Fruit fly (Drosophila melanogaster) whole organism, embryonic: ENCODE results near the gene CG10492.

Source experiments
- ATbp ChIP-seq: fragments of 200-800 bp; sonication (Bioruptor generic); optimal IDR thresholded peaks from 2 replicates; lab custom pipeline; 2017; ENCODE audit warnings: missing biosample characterization, mild to moderate bottlenecking, missing genetic modification characterization, missing genetic modification reagents
- Asciz ChIP-seq: fragments of 200-800 bp; sonication (Bioruptor generic); optimal IDR thresholded peaks from 2 replicates; lab custom pipeline; 2017; ENCODE audit warnings: missing biosample characterization, mild to moderate bottlenecking, missing genetic modification characterization, missing genetic modification reagents
- Atf3 ChIP-seq: fragments of 200-800 bp; sonication (Bioruptor generic); optimal IDR thresholded peaks from 3 replicates; lab custom pipeline; 2016; ENCODE audit warnings: missing biosample characterization, missing genetic modification characterization
- Awh ChIP-seq: fragments of 200-800 bp; sonication (Bioruptor generic); IDR thresholded peaks from 2 replicates; pipeline ENCODE4, ENCODE4 v1.3.6; 2022; ENCODE audit warnings: missing biosample characterization, missing genetic modification characterization
- CG10431 ChIP-seq: fragments of 200-800 bp; sonication (Bioruptor generic); optimal IDR thresholded peaks from 3 replicates; lab custom pipeline; 2018; ENCODE audit warnings: missing biosample characterization, mild to moderate bottlenecking, missing genetic modification characterization
- CG11456 ChIP-seq: fragments of 200-800 bp; sonication (Bioruptor generic); IDR thresholded peaks from 3 replicates; pipeline ENCODE4 v1.3.6; 2022; ENCODE audit warnings: missing biosample characterization, missing genetic modification characterization
- CG11504 ChIP-seq: fragments of 200-800 bp; sonication (Bioruptor generic); optimal IDR thresholded peaks from 3 replicates; lab custom pipeline; 2019; ENCODE audit warnings: missing biosample characterization, mild to moderate bottlenecking, missing genetic modification characterization, moderate library complexity
- CG11723 ChIP-seq: fragments of 200-800 bp; sonication (Bioruptor generic); optimal IDR thresholded peaks from 2 replicates; lab custom pipeline; 2017; ENCODE audit warnings: missing biosample characterization, mild to moderate bottlenecking, missing genetic modification characterization
- CG12219 ChIP-seq: fragments of 200-800 bp; sonication (Bioruptor generic); optimal IDR thresholded peaks from 3 replicates; lab custom pipeline; 2018; ENCODE audit warnings: missing biosample characterization, mild to moderate bottlenecking, missing genetic modification characterization
- CG12236 ChIP-seq: fragments of 200-800 bp; sonication (Bioruptor generic); optimal IDR thresholded peaks from 2 replicates; lab custom pipeline; 2016; ENCODE audit warnings: missing biosample characterization, missing genetic modification characterization
- CG12769 ChIP-seq: fragments of 200-800 bp; sonication (Bioruptor generic); optimal IDR thresholded peaks from 2 replicates; lab custom pipeline; 2019; ENCODE audit warnings: missing biosample characterization, mild to moderate bottlenecking, missing genetic modification characterization, moderate library complexity
- CG13123 ChIP-seq: fragments of 200-800 bp; sonication (Bioruptor generic); optimal IDR thresholded peaks from 2 replicates; lab custom pipeline; 2016; ENCODE audit warnings: missing biosample characterization, missing genetic modification characterization
- CG13296 ChIP-seq: fragments of 200-800 bp; sonication (Bioruptor generic); optimal IDR thresholded peaks from 3 replicates; lab custom pipeline; 2018; ENCODE audit warnings: missing biosample characterization, mild to moderate bottlenecking, missing genetic modification characterization
- CG1603 ChIP-seq: fragments of 200-800 bp; sonication (Bioruptor generic); optimal IDR thresholded peaks from 2 replicates; lab custom pipeline; 2019; ENCODE audit warnings: missing biosample characterization, mild to moderate bottlenecking, missing genetic modification characterization, moderate library complexity
- CG18011 ChIP-seq: fragments of 200-800 bp; sonication (Bioruptor generic); optimal IDR thresholded peaks from 2 replicates; lab custom pipeline; 2017; ENCODE audit warnings: missing biosample characterization, missing genetic modification characterization, mild to moderate bottlenecking, moderate library complexity, missing genotype
- CG3407 ChIP-seq: fragments of 200-800 bp; sonication (Bioruptor generic); optimal IDR thresholded peaks from 2 replicates; lab custom pipeline; 2018; ENCODE audit warnings: missing biosample characterization, mild to moderate bottlenecking, missing genetic modification characterization
- CG3838 ChIP-seq: fragments of 200-800 bp; sonication (Bioruptor generic); optimal IDR thresholded peaks from 3 replicates; lab custom pipeline; 2016; ENCODE audit warnings: missing biosample characterization, missing genetic modification characterization
- CG43689 ChIP-seq: fragments of 200-800 bp; sonication (Bioruptor generic); IDR thresholded peaks from 2 replicates; pipeline ENCODE4 v1.3.6; 2022; ENCODE audit warnings: missing biosample characterization, missing genetic modification characterization
- CG4854 ChIP-seq: fragments of 200-800 bp; sonication (Bioruptor generic); optimal IDR thresholded peaks from 2 replicates; lab custom pipeline; 2016; ENCODE audit warnings: missing biosample characterization, missing genetic modification characterization, inconsistent platforms
- CG6175 ChIP-seq: fragments of 200-800 bp; sonication (Bioruptor generic); IDR thresholded peaks from 3 replicates; pipeline ENCODE4 v1.3.6; 2022; ENCODE audit warnings: missing biosample characterization, missing genetic modification characterization
- CG6654 ChIP-seq: fragments of 200-800 bp; sonication (Bioruptor generic); optimal IDR thresholded peaks from 2 replicates; lab custom pipeline; 2017; ENCODE audit warnings: missing biosample characterization, mild to moderate bottlenecking, missing genetic modification characterization
- CG8359 ChIP-seq: fragments of 200-800 bp; sonication (Bioruptor generic); optimal IDR thresholded peaks from 2 replicates; lab custom pipeline; 2017; ENCODE audit warnings: missing biosample characterization, mild to moderate bottlenecking, missing genetic modification characterization, borderline replicate concordance
- CG9215 ChIP-seq: fragments of 200-800 bp; sonication (Bioruptor generic); IDR thresholded peaks from 2 replicates; pipeline ENCODE4 v1.3.6; 2022; ENCODE audit warnings: missing biosample characterization, missing genetic modification characterization
- Dad ChIP-seq: fragments of 200-800 bp; sonication (Bioruptor generic); optimal IDR thresholded peaks from 3 replicates; lab custom pipeline; 2016; ENCODE audit warnings: missing biosample characterization, missing genetic modification characterization
- Dbx ChIP-seq: fragments of 200-800 bp; sonication (Bioruptor generic); IDR thresholded peaks from 3 replicates; pipeline ENCODE4 v1.3.6; 2022; ENCODE audit warnings: missing biosample characterization, missing genetic modification characterization
- Doc3 ChIP-seq: fragments of 200-800 bp; sonication (Bioruptor generic); IDR thresholded peaks from 3 replicates; pipeline ENCODE4 v1.3.6; 2022; ENCODE audit warnings: missing biosample characterization, missing genetic modification characterization; ENCODE audit not compliant: partially characterized antibody
- Dref ChIP-seq: fragments of 200-800 bp; sonication (Bioruptor generic); IDR thresholded peaks from 2 replicates; pipeline ENCODE4 v1.3.6; 2022; ENCODE audit warnings: missing biosample characterization, missing genetic modification characterization
- ERR ChIP-seq: fragments of 200-800 bp; sonication (Bioruptor generic); optimal IDR thresholded peaks from 2 replicates; lab custom pipeline; 2016; ENCODE audit warnings: missing biosample characterization, missing genetic modification characterization
- Ets97D ChIP-seq: fragments of 200-800 bp; sonication (Bioruptor generic); optimal IDR thresholded peaks from 3 replicates; lab custom pipeline; 2016; ENCODE audit warnings: missing biosample characterization, missing genetic modification characterization
- HLH3B ChIP-seq: fragments of 200-800 bp; sonication (Bioruptor generic); IDR thresholded peaks from 2 replicates; pipeline ENCODE4 v1.3.6; 2022; ENCODE audit warnings: missing biosample characterization, missing genetic modification characterization
- Hey ChIP-seq: fragments of 200-800 bp; sonication (Bioruptor generic); optimal IDR thresholded peaks from 3 replicates; lab custom pipeline; 2018; ENCODE audit warnings: missing biosample characterization, mild to moderate bottlenecking, missing genetic modification characterization
- MBD-R2 ChIP-seq: fragments of 200-800 bp; sonication (Bioruptor generic); IDR thresholded peaks from 2 replicates; pipeline ENCODE4 v1.3.6; 2022; ENCODE audit warnings: missing biosample characterization, missing genetic modification characterization
- MTF-1 ChIP-seq: fragments of 200-800 bp; sonication (Bioruptor generic); optimal IDR thresholded peaks from 2 replicates; lab custom pipeline; 2018; ENCODE audit warnings: missing biosample characterization, mild to moderate bottlenecking, missing genetic modification characterization, borderline replicate concordance
- Med ChIP-seq: fragments of 200-800 bp; sonication (Bioruptor generic); peaks from one replicate; lab custom pipeline; 2016; ENCODE audit warnings: missing biosample characterization, missing genetic modification characterization, mild to moderate bottlenecking, inconsistent platforms, moderate library complexity
- Stat92E ChIP-seq, 3 experiments: fragments of >200 bp in 2 of 3; fragments of 200-800 bp in 1 of 3; sonication (Bioruptor generic) in 1 of 3; optimal IDR thresholded peaks; 2 replicates each; lab custom pipeline; 2017 to 2019; ENCODE audit warnings: missing biosample characterization in 3 of 3, missing genetic modification characterization in 3 of 3, mild to moderate bottlenecking in 1 of 3, moderate library complexity in 1 of 3
- ap ChIP-seq: fragments of 200-800 bp; sonication (Bioruptor generic); IDR thresholded peaks from 2 replicates; pipeline ENCODE4 v1.3.6; 2022; ENCODE audit warnings: missing biosample characterization, missing genetic modification characterization
- bowl ChIP-seq: fragments of 200-800 bp; sonication (Bioruptor generic); IDR thresholded peaks from 2 replicates; pipeline ENCODE4 v1.3.6; 2022; ENCODE audit warnings: missing biosample characterization, missing genetic modification characterization
- bsh ChIP-seq, 2 experiments: fragments of 200-800 bp; sonication (Bioruptor generic); optimal IDR thresholded peaks; 2 replicates each; lab custom pipeline; 2017 to 2018; ENCODE audit warnings: mild to moderate bottlenecking in 2 of 2, missing biosample characterization in 2 of 2, missing genetic modification characterization in 2 of 2, moderate library complexity in 1 of 2
- cg ChIP-seq: fragments of 200-800 bp; sonication (Bioruptor generic); optimal IDR thresholded peaks from 3 replicates; lab custom pipeline; 2019; ENCODE audit warnings: missing biosample characterization, mild to moderate bottlenecking, missing genetic modification characterization, moderate library complexity
- ci ChIP-seq: fragments of 200-800 bp; sonication (Bioruptor generic); IDR thresholded peaks from 3 replicates; pipeline ENCODE4 v1.3.6; 2022; ENCODE audit warnings: missing biosample characterization, missing genetic modification characterization
- danr ChIP-seq: fragments of 200-800 bp; sonication (Bioruptor generic); IDR thresholded peaks from 2 replicates; pipeline ENCODE4 v1.3.6; 2022; ENCODE audit warnings: missing biosample characterization, missing genetic modification characterization
- inv ChIP-seq: fragments of 200-800 bp; sonication (Bioruptor generic); IDR thresholded peaks from 2 replicates; pipeline ENCODE4 v1.3.6; 2022; ENCODE audit warnings: missing biosample characterization, missing genetic modification characterization; ENCODE audit not compliant: partially characterized antibody
- lov ChIP-seq, 2 experiments: fragments of 200-800 bp in 1 of 2; fragments of >200 bp in 1 of 2; sonication (Bioruptor generic) in 1 of 2; IDR thresholded peaks in 1 of 2; optimal IDR thresholded peaks in 1 of 2; 2 replicates in 1 of 2; 3 replicates in 1 of 2; pipeline versions ENCODE4 v1.3.6 to Lab custom; 2017 to 2022; ENCODE audit warnings: missing biosample characterization in 1 of 2, missing genetic modification characterization in 1 of 2
- peb ChIP-seq: fragments of 200-800 bp; sonication (Bioruptor generic); IDR thresholded peaks from 2 replicates; pipeline ENCODE4 v1.3.6; 2022; ENCODE audit warnings: missing biosample characterization, missing genetic modification characterization
- pfk ChIP-seq: fragments of 200-800 bp; sonication (Bioruptor generic); optimal IDR thresholded peaks from 2 replicates; lab custom pipeline; 2018; ENCODE audit warnings: missing biosample characterization, mild to moderate bottlenecking, missing genetic modification characterization, moderate library complexity
- sna ChIP-seq: fragments of 200-800 bp; sonication (Bioruptor generic); IDR thresholded peaks from 2 replicates; pipeline ENCODE4 v1.3.6; 2022; ENCODE audit warnings: missing biosample characterization, missing genetic modification characterization; ENCODE audit not compliant: partially characterized antibody
- stwl ChIP-seq: fragments of 200-800 bp; sonication (Bioruptor generic); optimal IDR thresholded peaks from 3 replicates; lab custom pipeline; 2018; ENCODE audit warnings: missing biosample characterization, mild to moderate bottlenecking, missing genetic modification characterization, moderate library complexity
- unpg ChIP-seq: fragments of 200-800 bp; sonication (Bioruptor generic); optimal IDR thresholded peaks from 3 replicates; lab custom pipeline; 2018; ENCODE audit warnings: missing biosample characterization, mild to moderate bottlenecking, missing genetic modification characterization, moderate library complexity
- wek ChIP-seq: fragments of 200-800 bp; sonication (Bioruptor generic); optimal IDR thresholded peaks from 3 replicates; lab custom pipeline; 2018; ENCODE audit warnings: missing biosample characterization, mild to moderate bottlenecking, missing genetic modification characterization, moderate library complexity
- yki ChIP-seq: fragments of >200 bp; optimal IDR thresholded peaks from 3 replicates; lab custom pipeline; 2018

Gene CG10492

dm6 chr2L:19079742-19080141, 25.9 kb downstream of the CG10492 start (continued):
- TF ChIP-seq CG11504 (tag; lab: Kevin White, UChicago) (peak; percentile 99), CG13123 (GFP tag; lab: Kevin White, UChicago) (no peak), stwl (tag; lab: Kevin White, UChicago) (peak; percentile 65), CG1603 (peak; percentile 33), Asciz (GFP tag; lab: Kevin White, UChicago) (peak; percentile 31), CG12219 (peak; percentile 25), Dref (no peak), Awh (GFP tag; lab: Robert Waterston, UW) (no peak), CG43689 (GFP tag; lab: Robert Waterston, UW) (peak; percentile 41; the same call in 1 of the 2 replicates), Stat92E (GFP tag; optimal IDR thresholded peaks at IDR 0.05; lab: Kevin White, UChicago) (no peak), ap (GFP tag; lab: Robert Waterston, UW) (no peak), ATbp (GFP tag; lab: Kevin White, UChicago) (peak; percentile 5), unpg (GFP tag; lab: Kevin White, UChicago) (peak; percentile 10), CG3838 (no peak), MTF-1 (peak; percentile 27), danr (GFP tag; lab: Robert Waterston, UW) (no peak), CG3407 (no peak), CG10431 (GFP tag; lab: Kevin White, UChicago) (no peak), Dad (GFP tag; lab: Kevin White, UChicago) (no peak), Med (GFP tag; lab: Kevin White, UChicago) (peak; percentile 61), Dbx (no peak), CG18011 (GFP tag; lab: Kevin White, UChicago) (no peak), CG11723 (GFP tag; lab: Kevin White, UChicago) (no peak), cg (GFP tag; lab: Kevin White, UChicago) (peak; percentile 35), Doc3 (GFP tag; lab: Robert Waterston, UW) (0 out of 3 replicates have a peak, but pooled peaks have one; percentile 24), yki (lab: Kevin White, UChicago) (no peak), wek (GFP tag; lab: Kevin White, UChicago) (peak; percentile 16), peb (GFP tag; lab: Robert Waterston, UW) (no peak), CG11456 (GFP tag; lab: Robert Waterston, UW) (no peak), MBD-R2 (GFP tag; lab: Robert Waterston, UW) (0 out of 2 replicates have a peak, but pooled peaks have one; percentile 21), lov (optimal IDR thresholded peaks at IDR 0.05; lab: Kevin White, UChicago) (no peak), lov (GFP tag; IDR thresholded peaks at IDR 0.05; lab: Robert Waterston, UW) (0 out of 3 replicates have a peak, but pooled peaks have one; percentile 47), Atf3 (GFP tag; lab: Kevin White, UChicago) (no peak), pfk (GFP tag; lab: Kevin White, UChicago) (no peak), bowl (GFP tag; lab: Robert Waterston, UW) (peak; percentile 18; the same call in 1 of the 2 replicates), ERR (no peak), CG13296 (GFP tag; lab: Kevin White, UChicago) (no peak), CG12769 (no peak), CG8359 (GFP tag; lab: Kevin White, UChicago) (no peak), CG9215 (no peak), HLH3B (0 out of 2 replicates have a peak, but pooled peaks have one; percentile 4), sna (GFP tag; lab: Robert Waterston, UW) (peak; percentile 35; the same call in 1 of the 2 replicates), Ets97D (GFP tag; lab: Kevin White, UChicago) (peak; percentile 59), Hey (tag; lab: Kevin White, UChicago) (no peak), ci (GFP tag; lab: Robert Waterston, UW) (peak; percentile 88), CG12236 (no peak), CG6175 (GFP tag; lab: Robert Waterston, UW) (no peak), CG6654 (GFP tag; lab: Kevin White, UChicago) (no peak), bsh (GFP tag; optimal IDR thresholded peaks at IDR 0.05; lab: Kevin White, UChicago) (peak in 1 of 2 experiments; percentile 22), inv (GFP tag; lab: Robert Waterston, UW) (no peak), CG4854 (no peak)
- TF ChIP-seq, all 482 proteins: peak for 24
